Worm (Caenorhabditis elegans): ENCODE measurements around the gene srx-3.

srx-3 gene

DNA sequence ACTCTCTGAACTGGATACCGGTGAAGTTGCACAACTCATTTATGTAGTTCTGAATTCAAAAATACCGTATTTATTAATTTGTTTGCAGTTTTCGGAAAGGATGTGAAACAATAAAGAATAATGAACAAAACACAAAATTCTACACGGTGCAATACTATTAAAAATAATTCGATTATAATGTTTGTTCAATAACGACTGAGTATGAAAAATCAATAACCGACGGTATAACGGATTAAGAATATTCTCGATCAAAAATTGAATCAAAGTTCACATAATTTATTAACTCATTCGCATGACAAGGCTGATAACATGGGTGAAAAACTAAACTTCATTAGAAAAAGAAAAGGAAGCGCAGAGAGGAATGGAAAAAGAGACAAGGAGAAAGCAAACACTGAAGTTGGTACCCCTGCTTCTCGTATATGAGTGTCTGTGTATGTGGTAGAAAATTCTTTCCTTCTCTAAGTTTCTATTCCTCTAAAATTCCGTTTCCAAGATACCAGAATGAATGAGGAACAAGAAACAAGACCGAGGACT, 30.4 kb upstream of the srx-3 start, which contains the start of gene nhr-143:
Gene nhr-143 (minus strand): TSS at position 51 of the 534 bp plus-strand sequence.
- TF ChIP-seq dve-1 (tag; optimal IDR thresholded peaks at IDR 0.05) (no peak), pqm-1 (tag; optimal IDR thresholded peaks at IDR 0.05) (no peak), eyg-1 (tag; optimal IDR thresholded peaks at IDR 0.05) (no peak), nhr-232 (tag; optimal IDR thresholded peaks at IDR 0.05) (no peak), sox-4 (tag; optimal IDR thresholded peaks at IDR 0.05) (no peak), ceh-14 (tag; optimal IDR thresholded peaks at IDR 0.05) (no peak), gmeb-2 (tag; optimal IDR thresholded peaks at IDR 0.05) (no peak), fkh-10 (GFP tag; optimal IDR thresholded peaks at IDR 0.05) (no peak), ceh-9 (tag; optimal IDR thresholded peaks at IDR 0.05) (no peak)

- TF ChIP-seq Y22D7AL.16 (tag; optimal IDR thresholded peaks at IDR 0.05) (no peak), C38D4.7 (GFP tag; optimal IDR thresholded peaks at IDR 0.05) (no peak)
Observed at ce11 chrV:8977895-8978294, 27.4 kb upstream of the srx-3 start.

DNA sequence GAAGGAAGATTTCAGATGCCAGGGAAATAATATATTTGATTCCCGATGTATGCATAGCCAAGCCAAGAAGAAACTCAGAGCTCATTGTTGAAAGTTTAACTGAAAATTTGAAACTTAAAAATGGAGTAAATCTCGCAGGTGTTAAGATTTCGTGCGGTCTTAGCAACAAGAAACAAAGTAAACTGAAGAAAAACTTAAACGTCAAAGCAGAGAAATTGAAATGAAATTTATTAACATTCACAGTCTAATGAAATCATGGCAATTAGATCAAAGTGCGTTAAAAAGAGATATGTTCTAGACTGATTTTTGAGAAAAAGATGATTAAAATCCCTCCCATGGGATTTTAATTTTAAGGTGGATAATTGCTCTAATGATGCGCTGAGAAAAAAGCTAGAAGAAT, 24.5 kb upstream of the srx-3 start, which contains the start of gene str-84:
Gene str-84 (minus strand): TSS at position 101 of the 400 bp plus-strand sequence.
- TF ChIP-seq sox-2 (GFP tag; IDR thresholded peaks at IDR 0.05) (no peak), Y22D7AL.16 (tag; optimal IDR thresholded peaks at IDR 0.05) (no peak), pqm-1 (tag; optimal IDR thresholded peaks at IDR 0.05) (no peak), unc-86 (tag; optimal IDR thresholded peaks at IDR 0.05) (no peak), F13H6.1 (tag; optimal IDR thresholded peaks at IDR 0.05) (no peak), ceh-22 (tag; optimal IDR thresholded peaks at IDR 0.05) (no peak), ceh-45 (GFP tag; IDR thresholded peaks at IDR 0.05) (no peak), ztf-16 (tag; optimal IDR thresholded peaks at IDR 0.05) (no peak), unc-3 (GFP tag; conservative IDR thresholded peaks at IDR 0.05) (no peak), unc-3 (tag; optimal IDR thresholded peaks at IDR 0.05) (no peak)

- TF ChIP-seq dmd-4 (tag; optimal IDR thresholded peaks at IDR 0.05; ENCODE audit: borderline replicate concordance) (no peak), ztf-16 (tag; optimal IDR thresholded peaks at IDR 0.05) (no peak), ttx-3 (tag; optimal IDR thresholded peaks at IDR 0.05) (no peak), elt-2 (tag; optimal IDR thresholded peaks at IDR 0.05) (no peak), ceh-30 (tag; optimal IDR thresholded peaks at IDR 0.05) (no peak), pag-3 (tag; optimal IDR thresholded peaks at IDR 0.05; ENCODE audit: borderline replicate concordance) (no peak), nhr-232 (tag; optimal IDR thresholded peaks at IDR 0.05) (no peak), syd-9 (tag; optimal IDR thresholded peaks at IDR 0.05) (no peak), madf-2 (tag; optimal IDR thresholded peaks at IDR 0.05) (no peak)
Observed at ce11 chrV:8983604-8984003, 21.7 kb upstream of the srx-3 start, which contains the start of gene str-86. str-86 (minus strand) TSS chrV:8983704.

DNA sequence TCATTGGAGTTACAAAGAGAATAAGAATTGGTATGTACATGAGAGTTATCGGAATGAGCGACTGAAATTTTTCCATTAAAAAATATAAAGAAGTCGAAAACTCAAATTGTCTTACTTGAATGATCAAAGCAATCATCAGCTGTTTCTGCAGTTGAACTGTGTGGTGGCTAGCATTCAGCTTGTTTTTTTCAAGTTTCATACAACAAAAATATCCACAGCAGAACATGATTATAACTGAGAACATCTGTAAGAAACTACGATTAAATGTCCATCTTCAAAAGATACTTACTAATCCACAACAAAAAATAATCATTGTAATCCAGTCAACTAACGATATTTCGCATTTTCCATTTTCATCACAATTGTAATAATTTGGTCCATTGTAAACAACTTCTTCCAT, 20.6 kb upstream of the srx-3 start:
- no peak for TF ChIP-seq che-1 (tag; optimal IDR thresholded peaks at IDR 0.05)
- TF ChIP-seq nhr-11 (tag; optimal IDR thresholded peaks at IDR 0.05) = no peak
- TF ChIP-seq K02D7.2 (tag; optimal IDR thresholded peaks at IDR 0.05) = no peak
- TF ChIP-seq ceh-31 (tag; optimal IDR thresholded peaks at IDR 0.05) = no peak
- TF ChIP-seq elt-2 (tag; optimal IDR thresholded peaks at IDR 0.05) = no peak
- TF ChIP-seq ceh-19 (GFP tag; optimal IDR thresholded peaks at IDR 0.05) = no peak
- TF ChIP-seq lin-11 (tag; optimal IDR thresholded peaks at IDR 0.05) = no peak
- no peak for TF ChIP-seq ceh-24 (tag; optimal IDR thresholded peaks at IDR 0.05)
- TF ChIP-seq unc-3 (GFP tag; conservative IDR thresholded peaks at IDR 0.05) = no peak
- TF ChIP-seq unc-3 (tag; optimal IDR thresholded peaks at IDR 0.05) = no peak
- no peak for TF ChIP-seq ahr-1 (tag; optimal IDR thresholded peaks at IDR 0.05)
- TF ChIP-seq ets-4 (tag; optimal IDR thresholded peaks at IDR 0.05) = no peak
- TF ChIP-seq C38D4.7 (GFP tag; optimal IDR thresholded peaks at IDR 0.05) = no peak
- TF ChIP-seq ceh-9 (tag; optimal IDR thresholded peaks at IDR 0.05) = no peak

Data from whole organism, late embryonic.